Worm (Caenorhabditis elegans) whole organism, late embryonic: ENCODE data around the gene srd-50.

Source experiments
- ama-1 ChIP-seq: fragments of 150-350 bp; optimal IDR thresholded peaks from 2 replicates; lab custom pipeline; 2014
- dve-1 ChIP-seq: sonication (generic microtip); optimal IDR thresholded peaks from 2 replicates; lab custom pipeline; 2017; ENCODE audit warnings: antibody characterized with exemption, mild to moderate bottlenecking, missing genetic modification characterization, missing compliant biosample characterization
- elt-2 ChIP-seq: sonication (generic microtip); optimal IDR thresholded peaks from 2 replicates; lab custom pipeline; 2016; ENCODE audit warnings: missing genetic modification reagents, missing genetic modification characterization, missing compliant biosample characterization
- fkh-10 ChIP-seq: fragments of 150-350 bp; optimal IDR thresholded peaks from 2 replicates; lab custom pipeline; 2014; ENCODE audit warnings: missing biosample characterization, missing genetic modification reagents, missing genetic modification characterization
- nfya-1 ChIP-seq: sonication (generic microtip); optimal IDR thresholded peaks from 2 replicates; lab custom pipeline; 2017; ENCODE audit warnings: missing genetic modification characterization, mild to moderate bottlenecking, missing compliant biosample characterization, antibody characterized with exemption, moderate library complexity
- nhr-11 ChIP-seq: fragments of 150-350 bp; optimal IDR thresholded peaks from 2 replicates; lab custom pipeline; 2014; ENCODE audit warnings: missing biosample characterization, missing genetic modification characterization
- pha-4 ChIP-seq: fragments of 150-350 bp; optimal IDR thresholded peaks from 2 replicates; lab custom pipeline; 2018; ENCODE audit warnings: missing biosample characterization, missing genetic modification reagents, missing genetic modification characterization
- pqm-1 ChIP-seq: sonication (generic microtip); optimal IDR thresholded peaks from 2 replicates; lab custom pipeline; 2016; ENCODE audit warnings: missing genetic modification characterization, missing compliant biosample characterization
- pros-1 ChIP-seq: fragments of 150-350 bp; optimal IDR thresholded peaks from 2 replicates; lab custom pipeline; 2014; ENCODE audit warnings: missing biosample characterization, missing genetic modification reagents, missing genetic modification characterization
- rnt-1 ChIP-seq: sonication (generic microtip); optimal IDR thresholded peaks from 2 replicates; lab custom pipeline; 2016; ENCODE audit warnings: missing genetic modification characterization, missing compliant biosample characterization
- sox-4 ChIP-seq: sonication (generic microtip); optimal IDR thresholded peaks from 2 replicates; lab custom pipeline; 2017; ENCODE audit warnings: mild to moderate bottlenecking, missing genetic modification characterization, inconsistent platforms, missing compliant biosample characterization

ce11 chrX:13500568-13500967 lies 19.0 kb upstream of the srd-50 start, which contains the start of gene sad-1:
- TF ChIP-seq dve-1 (tag; lab: Kevin White, UChicago) (no peak), pha-4 (no peak), pqm-1 (tag; lab: Kevin White, UChicago) (no peak), pros-1 (tag; lab: Kevin White, UChicago) (no peak), fkh-10 (GFP tag; lab: Kevin White, UChicago) (no peak), ama-1 (lab: Kevin White, UChicago) (no peak), elt-2 (tag; lab: Kevin White, UChicago) (no peak), nhr-11 (tag; lab: Kevin White, UChicago) (no peak), sox-4 (tag; lab: Kevin White, UChicago) (no peak), nfya-1 (tag; lab: Kevin White, UChicago) (no peak), rnt-1 (no peak)
